Worm (Caenorhabditis elegans) whole organism, L4/young adult: ENCODE data around the gene F10E9.5.

Source experiments
- dao-5 ChIP-seq: sonication (generic microtip); optimal IDR thresholded peaks from 2 replicates; lab custom pipeline; 2016; ENCODE audit warnings: missing genotype, missing genetic modification characterization, moderate library complexity, missing compliant biosample characterization
- him-1 ChIP-seq: sonication (generic microtip); optimal IDR thresholded peaks from 2 replicates; lab custom pipeline; 2016; ENCODE audit warnings: missing genotype, missing genetic modification reagents, missing genetic modification characterization, missing compliant biosample characterization

DNA sequence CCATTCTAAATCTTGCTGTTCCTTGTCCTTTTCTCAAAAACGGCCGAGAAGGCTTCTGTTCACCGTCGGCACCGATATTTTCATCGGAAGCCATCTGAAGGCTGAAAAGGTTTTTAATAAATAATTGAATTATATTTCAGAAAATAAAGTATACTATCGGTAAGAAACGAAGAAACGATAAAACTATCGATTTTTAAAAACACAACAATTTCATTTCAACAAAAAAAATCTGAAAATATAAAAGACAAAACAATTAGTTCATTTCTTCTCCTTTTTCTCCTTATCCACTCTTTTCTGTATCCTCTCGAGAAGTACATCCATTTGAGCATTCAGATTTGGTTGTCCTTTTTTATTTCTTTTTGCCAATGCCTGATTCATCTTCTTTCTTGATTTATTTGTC, 11.1 kb downstream of the F10E9.5 start, which contains the start of gene sas-4:
- no peak for TF ChIP-seq him-1
- no peak for TF ChIP-seq dao-5 (tag; lab: Kevin White, UChicago)
